Fruit fly (Drosophila melanogaster): ENCODE data around the gene knrl.

Gene knrl

DNA sequence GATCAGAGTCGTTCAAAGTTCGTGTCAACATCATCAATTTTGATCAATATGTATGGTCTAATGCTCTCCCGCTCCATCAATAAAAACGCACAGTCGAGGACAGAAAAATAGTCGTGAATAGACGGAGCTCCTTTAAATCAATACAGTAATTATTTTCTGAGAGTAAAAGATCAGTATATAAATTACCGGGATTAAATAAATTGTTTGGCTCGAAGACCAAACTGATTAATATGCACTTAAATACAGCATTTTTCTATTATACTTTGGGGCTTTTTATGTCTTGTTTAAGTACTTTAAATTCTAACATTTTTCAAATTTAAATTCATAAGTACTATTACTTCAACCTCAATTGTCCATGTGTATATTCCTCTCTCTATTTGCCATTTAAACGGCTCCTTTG, 14.0 kb upstream of the knrl start (continued):
- TF ChIP-seq crp (GFP tag; optimal IDR thresholded peaks at IDR 0.05) = no peak
- TF ChIP-seq E2f1 (GFP tag; IDR thresholded peaks at IDR 0.05) = peak; percentile 35; the same call in 1 of the 2 replicates
- no peak for TF ChIP-seq hb (GFP tag; IDR thresholded peaks at IDR 0.05; ENCODE audit: partially characterized antibody)
- TF ChIP-seq bowl (GFP tag; IDR thresholded peaks at IDR 0.05) = no peak
- TF ChIP-seq CG4617 (GFP tag; optimal IDR thresholded peaks at IDR 0.05; ENCODE audit: borderline replicate concordance) = no peak
- no peak for TF ChIP-seq ato (GFP tag; IDR thresholded peaks at IDR 0.05; ENCODE audit: partially characterized antibody)
- peak; percentile 12 for TF ChIP-seq jing (GFP tag; optimal IDR thresholded peaks at IDR 0.05)
- no peak for TF ChIP-seq Vsx1 (GFP tag; optimal IDR thresholded peaks at IDR 0.05)
- TF ChIP-seq jumu (GFP tag; optimal IDR thresholded peaks at IDR 0.05) = no peak
- no peak for TF ChIP-seq slou (GFP tag; optimal IDR thresholded peaks at IDR 0.05)
- no peak for TF ChIP-seq Atf6 (GFP tag; IDR thresholded peaks at IDR 0.05)
- TF ChIP-seq CG12391 (tag; optimal IDR thresholded peaks at IDR 0.05) = peak; percentile 74
- TF ChIP-seq CG3281 (GFP tag; optimal IDR thresholded peaks at IDR 0.05) = no peak
- peak; percentile 81 for TF ChIP-seq CG9727 (GFP tag; optimal IDR thresholded peaks at IDR 0.05)
- peak; percentile 53 for TF ChIP-seq CG12659 (GFP tag; optimal IDR thresholded peaks at IDR 0.05)
- TF ChIP-seq sisA (GFP tag; IDR thresholded peaks at IDR 0.05) = no peak
- peak; percentile 46; the same call in 1 of the 2 replicates for TF ChIP-seq CG4404 (GFP tag; IDR thresholded peaks at IDR 0.05)
- TF ChIP-seq Gug (GFP tag; IDR thresholded peaks at IDR 0.05) = no peak
- no peak for TF ChIP-seq CG4707 (GFP tag; optimal IDR thresholded peaks at IDR 0.05)
- peak; percentile 71 for TF ChIP-seq CG10267 (tag; optimal IDR thresholded peaks at IDR 0.05)
- no peak for TF ChIP-seq ab (GFP tag; optimal IDR thresholded peaks at IDR 0.05)
- no peak for TF ChIP-seq CTCF (GFP tag; optimal IDR thresholded peaks at IDR 0.05)
- no peak for TF ChIP-seq CG9215 (GFP tag; IDR thresholded peaks at IDR 0.05)
- no peak for TF ChIP-seq Jarid2 (GFP tag; optimal IDR thresholded peaks at IDR 0.05)
- no peak for TF ChIP-seq Sry-β (GFP tag; optimal IDR thresholded peaks at IDR 0.05)
- peak; percentile 80 for TF ChIP-seq CoRest (tag; optimal IDR thresholded peaks at IDR 0.05)
- TF ChIP-seq Stat92E (GFP tag; optimal IDR thresholded peaks at IDR 0.05) = no peak
- TF ChIP-seq knrl (GFP tag; IDR thresholded peaks at IDR 0.05; ENCODE audit: partially characterized antibody) = no peak
- TF ChIP-seq B-H1 (GFP tag; IDR thresholded peaks at IDR 0.05) = no peak
- TF ChIP-seq CG17361 (GFP tag; IDR thresholded peaks at IDR 0.05) = peak; percentile 79
- no peak for TF ChIP-seq usp (GFP tag; optimal IDR thresholded peaks at IDR 0.05)
- TF ChIP-seq Hr51 (GFP tag; optimal IDR thresholded peaks at IDR 0.05) = peak in 1 of 2 experiments; percentile 7
- TF ChIP-seq ash1 (GFP tag; optimal IDR thresholded peaks at IDR 0.05) = no peak
- no peak for TF ChIP-seq danr (GFP tag; IDR thresholded peaks at IDR 0.05)
- peak; percentile 40 for TF ChIP-seq BtbVII (GFP tag; optimal IDR thresholded peaks at IDR 0.05)
- no peak for TF ChIP-seq Dfd (GFP tag; optimal IDR thresholded peaks at IDR 0.05)
- peak; percentile 43 for TF ChIP-seq CG12219 (GFP tag; optimal IDR thresholded peaks at IDR 0.05)
- TF ChIP-seq CG10321 (GFP tag; IDR thresholded peaks at IDR 0.05) = no peak
- TF ChIP-seq CG11247 (GFP tag; IDR thresholded peaks at IDR 0.05) = no peak
- TF ChIP-seq MTF-1 (GFP tag; optimal IDR thresholded peaks at IDR 0.05; ENCODE audit: borderline replicate concordance) = no peak
- TF ChIP-seq sens (GFP tag) = peak; percentile 92
- peak; percentile 15 for TF ChIP-seq CG7786 (GFP tag; optimal IDR thresholded peaks at IDR 0.05)
- TF ChIP-seq kni (GFP tag; optimal IDR thresholded peaks at IDR 0.05) = no peak
- no peak for TF ChIP-seq PHDP (tag; optimal IDR thresholded peaks at IDR 0.05)
- TF ChIP-seq shn (GFP tag; optimal IDR thresholded peaks at IDR 0.05) = no peak
- TF ChIP-seq Dip2 (GFP tag; IDR thresholded peaks at IDR 0.05) = no peak
- TF ChIP-seq Atf-2 (GFP tag; optimal IDR thresholded peaks at IDR 0.05) = peak; percentile 43
- TF ChIP-seq CG11723 (GFP tag; optimal IDR thresholded peaks at IDR 0.05) = no peak
- peak; percentile 49 for TF ChIP-seq Ptx1 (GFP tag; IDR thresholded peaks at IDR 0.05)
- TF ChIP-seq CG31441 (GFP tag; IDR thresholded peaks at IDR 0.05) = peak; percentile 74
- peak; percentile 51 for TF ChIP-seq Nf-YB (GFP tag; optimal IDR thresholded peaks at IDR 0.05)

All from whole organism, embryonic.